Fruit fly (Drosophila melanogaster) Kc167 (cell line): ENCODE measurements around the gene CG15404.

Experiments
- Myc ChIP-seq: fragments of >200 bp; optimal IDR thresholded peaks from 2 replicates; lab custom pipeline; 2017; ENCODE audit warnings: missing external identifiers
- Sin3A ChIP-seq: fragments of >200 bp; optimal IDR thresholded peaks from 2 replicates; lab custom pipeline; 2018; ENCODE audit warnings: missing external identifiers
- h ChIP-seq: fragments of >200 bp; optimal IDR thresholded peaks from 3 replicates; lab custom pipeline; 2018; ENCODE audit warnings: missing external identifiers
- insv ChIP-seq: fragments of >200 bp; optimal IDR thresholded peaks from 3 replicates; lab custom pipeline; 2018; ENCODE audit warnings: missing external identifiers
- psq ChIP-seq: fragments of >200 bp; optimal IDR thresholded peaks from 2 replicates; lab custom pipeline; 2017; ENCODE audit warnings: missing external identifiers
- ttk ChIP-seq: sonication (Bioruptor generic); optimal IDR thresholded peaks from 2 replicates; lab custom pipeline; 2017; ENCODE audit warnings: missing external identifiers

The CG15404 gene

DNA sequence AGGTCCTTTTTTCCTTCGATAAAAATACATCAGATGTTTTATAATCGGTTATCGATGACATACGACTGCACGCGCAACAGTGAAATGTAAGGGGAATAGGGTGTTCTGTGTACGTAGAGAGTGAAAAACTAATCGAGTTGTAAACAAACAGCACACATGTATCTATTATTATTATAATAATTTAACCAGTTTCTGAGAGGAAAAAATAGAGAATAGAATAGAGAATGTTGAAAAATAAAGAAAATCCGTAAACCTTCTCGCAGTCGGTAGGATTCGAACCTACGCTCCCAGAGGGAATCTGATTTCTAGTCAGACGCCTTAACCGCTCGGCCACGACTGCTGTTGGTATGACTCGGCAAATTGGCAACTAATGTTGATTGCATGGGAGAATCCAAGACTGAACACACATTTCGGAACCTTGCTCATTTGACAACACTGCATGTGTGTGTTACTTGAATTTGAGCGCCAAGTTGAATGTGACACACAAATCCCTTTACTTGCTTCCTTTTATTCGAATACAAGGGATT, 964 bp upstream of the CG15404 start:
- TF ChIP-seq h (lab: Kevin White, UChicago) = no peak
- TF ChIP-seq Myc = no peak
- no peak for TF ChIP-seq ttk (lab: Kevin White, UChicago)
- TF ChIP-seq insv (lab: Kevin White, UChicago) = no peak
- TF ChIP-seq psq = no peak
- no peak for TF ChIP-seq Sin3A (lab: Kevin White, UChicago)

DNA sequence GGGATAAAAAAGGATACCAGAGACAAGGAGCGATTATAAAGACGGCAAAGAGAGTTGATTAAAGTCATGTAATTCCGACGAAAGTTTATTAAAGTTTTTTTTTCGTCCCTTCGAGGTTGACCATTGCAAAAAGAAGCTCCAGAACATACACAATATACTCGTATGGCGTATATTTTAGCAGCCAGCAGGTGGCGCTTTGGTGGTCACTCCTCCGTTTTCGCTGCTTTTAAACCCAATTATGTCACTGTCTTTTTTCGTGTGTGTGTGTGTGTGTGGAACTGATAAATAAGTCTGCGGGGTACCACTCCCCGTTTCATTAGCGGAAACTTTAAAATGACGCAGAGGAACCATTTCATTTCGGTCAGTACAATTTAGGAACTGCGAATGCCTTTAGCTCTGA, 5.9 kb downstream of the CG15404 start:
- TF ChIP-seq psq = no peak
- no peak for TF ChIP-seq Sin3A (lab: Kevin White, UChicago)
- no peak for TF ChIP-seq ttk (lab: Kevin White, UChicago)
- no peak for TF ChIP-seq insv (lab: Kevin White, UChicago)
- no peak for TF ChIP-seq h (lab: Kevin White, UChicago)
- no peak for TF ChIP-seq Myc

DNA sequence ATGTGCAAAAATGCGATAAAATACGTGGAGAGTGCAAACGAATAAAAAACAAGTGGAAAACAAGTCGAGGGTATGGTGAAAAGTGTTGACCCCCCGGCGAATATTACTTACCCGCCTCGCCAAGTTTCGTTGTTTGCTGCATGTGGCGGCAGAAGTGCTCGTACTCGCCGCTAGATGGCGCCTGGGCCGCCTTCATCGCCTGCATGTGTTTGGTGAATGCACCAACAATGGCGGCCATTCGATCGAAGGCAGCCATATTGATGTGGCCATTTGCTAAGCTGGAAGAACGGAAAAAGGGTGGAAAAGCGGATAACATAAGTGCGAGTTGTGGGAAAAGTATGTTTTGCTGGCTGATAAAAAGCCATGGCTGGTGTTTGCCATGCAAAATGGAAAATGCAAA, 9.4 kb downstream of the CG15404 start:
- TF ChIP-seq Sin3A (lab: Kevin White, UChicago) (no peak), insv (lab: Kevin White, UChicago) (no peak), Myc (no peak), ttk (lab: Kevin White, UChicago) (no peak), psq (no peak), h (lab: Kevin White, UChicago) (no peak)

DNA sequence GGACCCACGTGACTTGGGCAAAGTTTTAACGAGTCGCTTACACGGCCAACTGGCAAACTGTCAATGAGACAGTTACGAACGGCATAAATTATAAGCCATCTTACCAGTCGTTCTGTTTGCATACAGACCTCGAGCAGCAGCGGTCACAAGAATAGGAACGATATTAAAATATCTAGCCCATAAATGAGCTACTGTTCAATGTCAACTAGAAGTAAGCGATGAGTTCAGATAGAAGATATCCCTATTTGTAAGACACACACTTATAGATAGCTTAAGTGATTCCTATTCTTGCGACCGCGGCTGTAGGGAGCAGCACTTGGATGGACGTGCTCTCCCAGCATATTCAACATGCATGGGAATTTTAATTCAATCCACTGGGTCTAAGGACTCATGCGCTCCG, 15.1 kb downstream of the CG15404 start:
- TF ChIP-seq ttk (lab: Kevin White, UChicago) (no peak), Sin3A (lab: Kevin White, UChicago) (no peak), psq (no peak), h (lab: Kevin White, UChicago) (no peak)

DNA sequence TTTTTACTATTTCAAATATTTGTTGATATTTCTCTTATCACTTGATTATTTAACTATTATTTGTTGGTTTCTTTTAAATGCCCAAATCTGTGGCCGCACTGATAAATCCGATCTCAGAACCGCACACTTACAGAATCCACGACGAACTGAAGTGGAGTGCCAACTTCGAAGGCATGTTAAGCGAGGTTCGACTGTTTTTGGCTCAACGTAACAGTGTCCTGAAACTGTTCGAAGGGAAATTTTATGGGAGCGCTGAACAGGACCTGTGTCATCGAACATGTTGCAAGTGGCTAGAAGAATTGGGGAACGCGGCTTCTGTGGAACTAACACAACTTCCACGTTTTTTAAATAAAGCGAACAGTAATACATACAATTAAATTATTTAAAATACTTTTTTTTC, 25.8 kb downstream of the CG15404 start:
- no peak for TF ChIP-seq psq
- TF ChIP-seq insv (lab: Kevin White, UChicago) = no peak
- no peak for TF ChIP-seq Myc
- no peak for TF ChIP-seq ttk (lab: Kevin White, UChicago)
- no peak for TF ChIP-seq h (lab: Kevin White, UChicago)
- TF ChIP-seq Sin3A (lab: Kevin White, UChicago) = no peak

DNA sequence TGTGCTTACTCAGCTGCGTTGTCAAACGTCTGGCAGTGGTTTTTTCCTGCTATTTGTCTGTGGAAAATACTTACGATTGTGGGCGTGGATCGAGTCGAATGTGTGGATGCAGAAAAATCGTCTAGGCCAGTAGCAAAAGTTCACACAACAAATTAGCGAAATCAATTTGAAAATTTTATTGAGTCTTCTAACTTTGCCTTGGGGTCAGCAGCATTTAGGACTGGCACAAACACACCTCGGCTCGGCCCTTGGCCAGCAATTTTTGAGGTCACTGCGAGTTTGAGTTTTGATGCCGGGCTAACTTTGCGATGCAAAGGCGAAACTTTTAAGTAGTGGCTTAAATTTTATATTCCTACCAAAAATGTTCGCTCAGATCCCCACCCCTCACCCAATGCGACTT, 26.6 kb downstream of the CG15404 start, which contains the start of gene CG34393:
Gene CG34393, minus strand, starts transcription at position 101 of the 400 bp plus-strand sequence.
- TF ChIP-seq Myc (no peak), ttk (lab: Kevin White, UChicago) (no peak), insv (lab: Kevin White, UChicago) (no peak), h (lab: Kevin White, UChicago) (no peak), Sin3A (lab: Kevin White, UChicago) (no peak), psq (no peak)
